Worm (Caenorhabditis elegans) whole organism, L1 larva: ENCODE results near the gene F40H3.3.

ENCODE experiments used
- ces-1 ChIP-seq: fragments of 150-350 bp; optimal IDR thresholded peaks from 2 replicates; lab custom pipeline; 2014; ENCODE audit warnings: missing biosample characterization, missing genetic modification reagents, missing genetic modification characterization
- fkh-4 ChIP-seq: sonication (generic microtip); optimal IDR thresholded peaks from 2 replicates; lab custom pipeline; 2016; ENCODE audit warnings: missing compliant biosample characterization, missing genetic modification characterization, borderline replicate concordance
- irx-1 ChIP-seq: sonication (generic microtip); optimal IDR thresholded peaks from 2 replicates; lab custom pipeline; 2016; ENCODE audit warnings: missing genetic modification characterization, missing compliant biosample characterization
- jun-1 ChIP-seq: fragments of 150-350 bp; optimal IDR thresholded peaks from 2 replicates; lab custom pipeline; 2014; ENCODE audit warnings: missing biosample characterization, missing genetic modification reagents, missing genetic modification characterization
- nhr-28 ChIP-seq: fragments of 150-350 bp; optimal IDR thresholded peaks from 2 replicates; lab custom pipeline; 2014; ENCODE audit warnings: missing biosample characterization, missing genetic modification characterization
- pax-3 ChIP-seq: fragments of 200-800 bp; sonication (Bioruptor generic); optimal IDR thresholded peaks from 2 replicates; lab custom pipeline; 2018; ENCODE audit warnings: mild to moderate bottlenecking, missing genetic modification characterization, moderate library complexity, missing compliant biosample characterization
- pqm-1 ChIP-seq: sonication (generic microtip); optimal IDR thresholded peaks from 3 replicates; lab custom pipeline; 2017; ENCODE audit warnings: missing biosample characterization, missing genetic modification characterization
- rnt-1 ChIP-seq: sonication (generic microtip); optimal IDR thresholded peaks from 2 replicates; lab custom pipeline; 2016; ENCODE audit warnings: mild to moderate bottlenecking, missing genetic modification characterization, moderate library complexity, missing compliant biosample characterization
- skn-1 ChIP-seq: fragments of 150-350 bp; optimal IDR thresholded peaks from 2 replicates; lab custom pipeline; 2014; ENCODE audit warnings: missing biosample characterization, missing genetic modification characterization
- sup-37 ChIP-seq: fragments of 200-800 bp; sonication (Bioruptor generic); optimal IDR thresholded peaks from 2 replicates; lab custom pipeline; 2018; ENCODE audit warnings: mild to moderate bottlenecking, missing genetic modification characterization, missing compliant biosample characterization
- unc-30 ChIP-seq: sonication (generic microtip); optimal IDR thresholded peaks from 2 replicates; lab custom pipeline; 2017; ENCODE audit warnings: missing biosample characterization, missing genetic modification characterization
- unc-62 ChIP-seq: fragments of 150-350 bp; optimal IDR thresholded peaks from 2 replicates; lab custom pipeline; 2014; ENCODE audit warnings: missing biosample characterization, missing genetic modification reagents, missing genetic modification characterization
- vab-15 ChIP-seq: sonication (generic microtip); optimal IDR thresholded peaks from 2 replicates; lab custom pipeline; 2017; ENCODE audit warnings: missing genotype, mild to moderate bottlenecking, missing genetic modification characterization, missing compliant biosample characterization
- zip-4 ChIP-seq: fragments of 200-800 bp; sonication (Bioruptor generic); optimal IDR thresholded peaks from 2 replicates; lab custom pipeline; 2018; ENCODE audit warnings: mild to moderate bottlenecking, missing genetic modification characterization, moderate library complexity, missing compliant biosample characterization

DNA sequence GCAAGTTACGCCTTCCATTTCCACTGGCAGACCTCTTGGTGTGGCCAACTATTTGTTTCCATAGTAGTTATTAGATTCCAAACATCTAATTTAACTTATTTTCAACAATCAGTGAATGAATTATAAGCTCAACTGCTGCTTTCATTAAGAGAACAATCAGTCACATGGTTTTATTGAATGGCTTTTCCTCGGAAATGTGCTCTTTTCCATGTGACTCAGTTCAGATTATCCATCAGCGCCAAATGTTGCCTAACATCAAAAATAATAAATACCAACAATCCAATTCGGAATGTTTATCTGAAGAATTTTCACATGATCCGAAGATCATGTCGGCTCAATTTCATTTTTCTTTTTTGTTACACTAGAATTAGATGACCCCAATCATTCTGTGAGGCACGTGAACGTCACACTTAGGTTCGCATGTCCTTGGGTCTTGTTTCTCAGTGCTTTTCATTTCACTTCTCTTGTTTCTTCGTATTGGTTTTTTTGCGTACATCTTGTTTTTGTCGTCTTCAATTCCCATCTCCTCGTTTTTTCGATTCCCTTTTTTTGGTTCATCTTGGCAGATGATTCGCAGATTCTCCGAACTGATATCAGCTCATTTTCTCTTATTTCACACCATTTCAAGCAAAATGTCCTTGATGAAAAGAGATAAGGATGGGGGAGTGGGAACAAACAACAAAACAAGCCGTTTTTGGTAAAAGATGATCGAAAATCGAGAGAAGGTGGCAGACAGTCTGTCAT lies 5.0 kb downstream of the F40H3.3 start:
- no peak for TF ChIP-seq pax-3
- TF ChIP-seq zip-4 (GFP tag; lab: Kevin White, UChicago): no peak
- no peak for TF ChIP-seq unc-30 (tag; lab: Kevin White, UChicago)
- TF ChIP-seq skn-1: no peak
- no peak for TF ChIP-seq irx-1 (tag; lab: Kevin White, UChicago)
- no peak for TF ChIP-seq jun-1
- TF ChIP-seq sup-37 (GFP tag; lab: Kevin White, UChicago): no peak
- no peak for TF ChIP-seq nhr-28 (tag; lab: Kevin White, UChicago)
- no peak for TF ChIP-seq ces-1 (GFP tag; lab: Kevin White, UChicago)
- no peak for TF ChIP-seq unc-62
- TF ChIP-seq fkh-4 (tag; lab: Kevin White, UChicago): no peak
- TF ChIP-seq pqm-1 (tag; lab: Kevin White, UChicago): no peak
- no peak for TF ChIP-seq vab-15 (tag; lab: Kevin White, UChicago)
- TF ChIP-seq rnt-1 (tag; lab: Kevin White, UChicago): peak; percentile 24
